Fruit fly (Drosophila melanogaster): ENCODE data around the gene ome.

ome gene

dm6 chr3L:14678097-14678679 lies 5.5 kb downstream of the ome start, which contains the start of gene CG4914 (continued):
- TF ChIP-seq CG8290 (GFP tag; optimal IDR thresholded peaks at IDR 0.05) (peak; percentile 71), CG8290 (tag; optimal IDR thresholded peaks at IDR 0.05) (no peak), Dek (tag; optimal IDR thresholded peaks at IDR 0.05) (peak; percentile 10), CG14860 (GFP tag; IDR thresholded peaks at IDR 0.05; ENCODE audit: partially characterized antibody) (0 out of 3 replicates have a peak, but pooled peaks have one; percentile 31), Lpt (GFP tag; optimal IDR thresholded peaks at IDR 0.05) (no peak), Six4 (GFP tag; optimal IDR thresholded peaks at IDR 0.05) (peak; percentile 73), jigr1 (GFP tag; IDR thresholded peaks at IDR 0.05) (no peak), CG1792 (GFP tag; optimal IDR thresholded peaks at IDR 0.05) (no peak), sr (GFP tag; IDR thresholded peaks at IDR 0.05) (no peak), bab2 (GFP tag; optimal IDR thresholded peaks at IDR 0.05) (no peak), sens (GFP tag) (peak; percentile 92), row (GFP tag; IDR thresholded peaks at IDR 0.05) (peak; percentile 66; the same call in 2 of the 3 replicates), cas (GFP tag; IDR thresholded peaks at IDR 0.05) (no peak), Usf (GFP tag; optimal IDR thresholded peaks at IDR 0.05) (peak; percentile 84), CG31441 (GFP tag; IDR thresholded peaks at IDR 0.05) (peak; percentile 92), ro (GFP tag; IDR thresholded peaks at IDR 0.05) (peak; percentile 55; the same call in 1 of the 2 replicates), mam (GFP tag; optimal IDR thresholded peaks at IDR 0.05) (peak; percentile 7), jing (GFP tag; optimal IDR thresholded peaks at IDR 0.05) (peak; percentile 31), tgo (GFP tag; IDR thresholded peaks at IDR 0.05) (no peak; the same call in 1 of the 3 replicates)

DNA sequence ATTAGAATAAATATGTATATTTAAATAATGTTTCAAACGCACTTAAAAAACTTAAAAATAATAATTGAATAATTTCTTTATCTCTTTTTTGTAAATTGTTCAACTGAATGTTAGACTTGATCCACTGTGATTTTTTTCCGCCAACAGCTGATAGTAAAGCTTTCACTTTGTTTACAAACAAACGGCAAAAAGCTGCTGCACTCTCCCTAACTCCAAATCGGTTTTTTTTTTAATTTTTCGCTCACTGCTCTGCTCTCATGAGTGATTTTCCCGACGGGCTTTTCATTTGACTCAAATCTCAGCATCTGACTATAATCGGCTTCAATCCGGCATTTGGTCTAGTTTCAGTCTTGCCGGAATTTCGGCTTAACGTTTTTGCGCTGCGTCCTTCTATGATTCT lies 8.9 kb downstream of the ome start:
- TF ChIP-seq Blimp-1 (GFP tag; optimal IDR thresholded peaks at IDR 0.05) = no peak
- TF ChIP-seq unc-4 (GFP tag; IDR thresholded peaks at IDR 0.05; ENCODE audit: partially characterized antibody) = 0 out of 2 replicates have a peak, but pooled peaks have one; percentile 20
- no peak for TF ChIP-seq Optix (GFP tag; IDR thresholded peaks at IDR 0.05)
- TF ChIP-seq CG42726 (GFP tag; IDR thresholded peaks at IDR 0.05; ENCODE audit: partially characterized antibody) = no peak
- no peak for TF ChIP-seq chm (GFP tag; IDR thresholded peaks at IDR 0.05)
- TF ChIP-seq CG8281 (tag; optimal IDR thresholded peaks at IDR 0.05) = no peak
- no peak for TF ChIP-seq CG3407 (GFP tag; optimal IDR thresholded peaks at IDR 0.05)
- no peak for TF ChIP-seq CG43689 (GFP tag; IDR thresholded peaks at IDR 0.05)
- peak; percentile 77 for TF ChIP-seq sqz (GFP tag; optimal IDR thresholded peaks at IDR 0.05)
- TF ChIP-seq CG30403 (GFP tag; optimal IDR thresholded peaks at IDR 0.05) = no peak
- TF ChIP-seq Trl (optimal IDR thresholded peaks at IDR 0.05) = peak; percentile 21 to 25
- no peak for TF ChIP-seq Trl (GFP tag; optimal IDR thresholded peaks at IDR 0.05)
- TF ChIP-seq CG30020 (tag; optimal IDR thresholded peaks at IDR 0.05) = no peak
- no peak for TF ChIP-seq CG15011 (GFP tag; optimal IDR thresholded peaks at IDR 0.05)
- peak; percentile 5 for TF ChIP-seq abd-A (tag; optimal IDR thresholded peaks at IDR 0.05)
- TF ChIP-seq Sin3A (optimal IDR thresholded peaks at IDR 0.05) = no peak
- TF ChIP-seq HmgD (GFP tag; optimal IDR thresholded peaks at IDR 0.05) = no peak
- peak; percentile 2 for TF ChIP-seq scrt (GFP tag; optimal IDR thresholded peaks at IDR 0.05)
- no peak for TF ChIP-seq Lhr (GFP tag; optimal IDR thresholded peaks at IDR 0.05)
- TF ChIP-seq ac (GFP tag; optimal IDR thresholded peaks at IDR 0.05) = no peak
- peak in 1 of 2 experiments; percentile 17 for TF ChIP-seq crp (GFP tag; optimal IDR thresholded peaks at IDR 0.05)
- TF ChIP-seq wor (GFP tag; IDR thresholded peaks at IDR 0.05) = no peak
- TF ChIP-seq CG17361 (GFP tag; IDR thresholded peaks at IDR 0.05) = no peak
- no peak for TF ChIP-seq Hand (GFP tag; optimal IDR thresholded peaks at IDR 0.05)
- no peak for TF ChIP-seq hkb (optimal IDR thresholded peaks at IDR 0.05)
- no peak for TF ChIP-seq hkb (GFP tag; IDR thresholded peaks at IDR 0.05)
- TF ChIP-seq pita (GFP tag; optimal IDR thresholded peaks at IDR 0.05) = no peak
- TF ChIP-seq Myb (GFP tag; optimal IDR thresholded peaks at IDR 0.05) = no peak
- TF ChIP-seq CG15696 (tag; optimal IDR thresholded peaks at IDR 0.05) = no peak
- no peak for TF ChIP-seq CG33557 (GFP tag; optimal IDR thresholded peaks at IDR 0.05)
- TF ChIP-seq Ets97D (GFP tag; optimal IDR thresholded peaks at IDR 0.05) = no peak
- TF ChIP-seq CG9215 (GFP tag; IDR thresholded peaks at IDR 0.05) = no peak
- no peak for TF ChIP-seq stwl (tag; optimal IDR thresholded peaks at IDR 0.05)
- no peak for TF ChIP-seq ssp (GFP tag; IDR thresholded peaks at IDR 0.05)

Measured in whole organism, embryonic.